Worm (Caenorhabditis elegans) whole organism, L1 larva: Measurements from ENCODE around the gene nhr-171.

Experiments used
- ama-1 ChIP-seq: fragments of 150-350 bp; optimal IDR thresholded peaks from 2 replicates; lab custom pipeline; 2014
- efl-1 ChIP-seq, 4 experiments: fragments of 150-350 bp; optimal IDR thresholded peaks in 3 of 4; peaks in 1 of 4; 1 replicate in 1 of 4; 2 replicates in 3 of 4; lab custom pipeline; 2014; ENCODE audit warnings: missing biosample characterization in 2 of 4, missing genetic modification characterization in 2 of 4, missing genetic modification reagents in 2 of 4
- efl-3 ChIP-seq: fragments of 200-800 bp; sonication (Bioruptor generic); optimal IDR thresholded peaks from 2 replicates; lab custom pipeline; 2018; ENCODE audit warnings: mild to moderate bottlenecking, missing genetic modification characterization, missing compliant biosample characterization
- fkh-10 ChIP-seq: sonication (generic microtip); optimal IDR thresholded peaks from 2 replicates; lab custom pipeline; 2017; ENCODE audit warnings: missing biosample characterization, missing genetic modification reagents, missing genetic modification characterization
- lsy-2 ChIP-seq, 2 experiments: fragments of 150-350 bp; optimal IDR thresholded peaks; 2 replicates each; lab custom pipeline; 2014; ENCODE audit warnings: missing biosample characterization in 2 of 2, missing genetic modification characterization in 2 of 2
- nhr-12 ChIP-seq: sonication (generic microtip); optimal IDR thresholded peaks from 2 replicates; lab custom pipeline; 2017; ENCODE audit warnings: missing biosample characterization, missing genetic modification characterization
- nhr-20 ChIP-seq: sonication (generic microtip); optimal IDR thresholded peaks from 2 replicates; lab custom pipeline; 2016; ENCODE audit warnings: mild to moderate bottlenecking, missing genetic modification characterization, missing compliant biosample characterization
- nhr-28 ChIP-seq: fragments of 150-350 bp; optimal IDR thresholded peaks from 2 replicates; lab custom pipeline; 2014; ENCODE audit warnings: missing biosample characterization, missing genetic modification characterization
- nhr-77 ChIP-seq: fragments of 150-350 bp; optimal IDR thresholded peaks from 2 replicates; lab custom pipeline; 2014; ENCODE audit warnings: missing biosample characterization, missing genetic modification characterization
- snpc-4 ChIP-seq: fragments of 150-350 bp; optimal IDR thresholded peaks from 2 replicates; lab custom pipeline; 2014; ENCODE audit warnings: missing biosample characterization, missing genetic modification characterization
- unc-30 ChIP-seq: sonication (generic microtip); optimal IDR thresholded peaks from 2 replicates; lab custom pipeline; 2017; ENCODE audit warnings: missing biosample characterization, missing genetic modification characterization
- vab-15 ChIP-seq: sonication (generic microtip); optimal IDR thresholded peaks from 2 replicates; lab custom pipeline; 2017; ENCODE audit warnings: missing genotype, mild to moderate bottlenecking, missing genetic modification characterization, missing compliant biosample characterization
- ztf-11 ChIP-seq, 2 experiments: sonication (generic microtip); optimal IDR thresholded peaks; 2 replicates each; lab custom pipeline; 2016 to 2017; ENCODE audit warnings: missing genetic modification characterization in 2 of 2, missing biosample characterization in 1 of 2, missing compliant biosample characterization in 1 of 2

ce11 chrV:7506207-7506606, 5.4 kb upstream of the nhr-171 start:
- no peak for TF ChIP-seq ztf-11 (tag; optimal IDR thresholded peaks at IDR 0.05; lab: Kevin White, UChicago)
- no peak for TF ChIP-seq unc-30 (tag; lab: Kevin White, UChicago)
- no peak for TF ChIP-seq ama-1 (lab: Kevin White, UChicago)
- no peak for TF ChIP-seq efl-3 (GFP tag; lab: Kevin White, UChicago)
- TF ChIP-seq fkh-10 (GFP tag; lab: Kevin White, UChicago), result no peak
- no peak for TF ChIP-seq snpc-4 (tag; lab: Kevin White, UChicago)
- no peak for TF ChIP-seq nhr-12 (tag; lab: Kevin White, UChicago)
- peak; percentile 10 for TF ChIP-seq nhr-20 (tag; lab: Kevin White, UChicago)
- peak in 1 of 2 experiments; percentile 27 for TF ChIP-seq lsy-2 (tag; optimal IDR thresholded peaks at IDR 0.05; lab: Kevin White, UChicago)
- no peak for TF ChIP-seq nhr-77 (tag; lab: Kevin White, UChicago)
- no peak for TF ChIP-seq nhr-28 (tag; lab: Kevin White, UChicago)
- TF ChIP-seq efl-1 (optimal IDR thresholded peaks at IDR 0.05; lab: Kevin White, UChicago), result peak in 1 of 2 experiments; percentile 13
- TF ChIP-seq efl-1 (GFP tag; optimal IDR thresholded peaks at IDR 0.05 in 1 of 2; lab: Kevin White, UChicago), result peak in 1 of 2 experiments; percentile 50
- TF ChIP-seq vab-15 (tag; lab: Kevin White, UChicago), result no peak
